Worm (Caenorhabditis elegans) whole organism, early embryonic: ENCODE measurements around the gene Y39B6A.33.

Source experiments
- F13C5.2 ChIP-seq: sonication (generic microtip); optimal IDR thresholded peaks from 2 replicates; lab custom pipeline; 2017; ENCODE audit warnings: mild to moderate bottlenecking, missing genetic modification characterization, inconsistent platforms, missing compliant biosample characterization
- aly-1 ChIP-seq: sonication (generic microtip); optimal IDR thresholded peaks from 2 replicates; lab custom pipeline; 2016; ENCODE audit warnings: missing genetic modification characterization, missing compliant biosample characterization
- ama-1 ChIP-seq: fragments of 150-350 bp; optimal IDR thresholded peaks from 2 replicates; lab custom pipeline; 2014
- ceh-13 ChIP-seq: fragments of 200-800 bp; sonication (Bioruptor generic); optimal IDR thresholded peaks from 2 replicates; lab custom pipeline; 2018; ENCODE audit warnings: mild to moderate bottlenecking, missing genetic modification characterization, missing compliant biosample characterization
- ceh-36 ChIP-seq: sonication (generic microtip); optimal IDR thresholded peaks from 2 replicates; lab custom pipeline; 2016; ENCODE audit warnings: missing genetic modification characterization, inconsistent platforms, missing compliant biosample characterization
- ets-7 ChIP-seq: sonication (generic microtip); optimal IDR thresholded peaks from 2 replicates; lab custom pipeline; 2016; ENCODE audit warnings: missing genotype, missing genetic modification characterization, missing compliant biosample characterization
- flt-1 ChIP-seq: fragments of 200-800 bp; sonication (Bioruptor generic); IDR thresholded peaks from 2 replicates; pipeline ENCODE4 v1.3.6; 2022; ENCODE audit warnings: missing genetic modification characterization, missing compliant biosample characterization
- hmbx-1 ChIP-seq: sonication (generic microtip); optimal IDR thresholded peaks from 2 replicates; lab custom pipeline; 2016; ENCODE audit warnings: mild to moderate bottlenecking, missing genetic modification characterization, missing compliant biosample characterization
- scrt-1 ChIP-seq: fragments of 200-800 bp; sonication (Bioruptor generic); IDR thresholded peaks from 2 replicates; pipeline ENCODE4 v1.3.6; 2022; ENCODE audit warnings: missing genetic modification characterization, missing compliant biosample characterization
- sea-1 ChIP-seq: fragments of 200-800 bp; sonication (Bioruptor generic); conservative IDR thresholded peaks from 2 replicates; pipeline ENCODE4 v1.3.6; 2022; ENCODE audit warnings: missing genetic modification characterization, missing compliant biosample characterization
- tbx-11 ChIP-seq: fragments of 200-800 bp; sonication (Bioruptor generic); IDR thresholded peaks from 2 replicates; pipeline ENCODE4 v1.3.6; 2022; ENCODE audit warnings: missing genetic modification characterization, missing compliant biosample characterization
- tbx-37 ChIP-seq: fragments of 200-800 bp; sonication (Bioruptor generic); conservative IDR thresholded peaks from 2 replicates; pipeline ENCODE4 v1.3.6; 2022; ENCODE audit warnings: missing genetic modification reagents, missing genetic modification characterization, missing compliant biosample characterization

ce11 chrV:18981736-18982135 is 20.0 kb upstream of the Y39B6A.33 start:
- no peak for TF ChIP-seq tbx-37
- TF ChIP-seq ama-1 (lab: Kevin White, UChicago): no peak
- no peak for TF ChIP-seq tbx-11 (GFP tag; lab: Robert Waterston, UW)
- no peak for TF ChIP-seq hmbx-1 (tag; lab: Kevin White, UChicago)
- no peak for TF ChIP-seq ceh-13 (GFP tag; lab: Kevin White, UChicago)
- TF ChIP-seq F13C5.2 (tag; lab: Kevin White, UChicago): no peak
- TF ChIP-seq sea-1 (GFP tag; lab: Robert Waterston, UW): no peak
- no peak for TF ChIP-seq aly-1 (tag; lab: Kevin White, UChicago)
- no peak for TF ChIP-seq scrt-1 (GFP tag; lab: Robert Waterston, UW)
- no peak for TF ChIP-seq ets-7 (tag; lab: Kevin White, UChicago)
- TF ChIP-seq ceh-36: no peak
- TF ChIP-seq flt-1 (GFP tag; lab: Robert Waterston, UW): no peak
